Worm (Caenorhabditis elegans) whole organism, L4 larva: Measurements from ENCODE around the gene Y41G9A.17.

Experiments
- D1046.2 ChIP-seq: fragments of 200-800 bp; sonication (Bioruptor generic); IDR thresholded peaks from 2 replicates; pipeline ENCODE4 v1.3.6; 2022; ENCODE audit warnings: missing genetic modification characterization, missing compliant biosample characterization
- R02D3.7 ChIP-seq: fragments of 150-350 bp; sonication (generic microtip); optimal IDR thresholded peaks from 3 replicates; lab custom pipeline; 2014; ENCODE audit warnings: missing biosample characterization, missing genetic modification characterization
- T20F7.1 ChIP-seq: fragments of 200-800 bp; sonication (Bioruptor generic); optimal IDR thresholded peaks from 2 replicates; lab custom pipeline; 2018; ENCODE audit warnings: mild to moderate bottlenecking, missing genetic modification characterization, missing compliant biosample characterization
- T26A8.4 ChIP-seq: fragments of 200-800 bp; sonication (Bioruptor generic); IDR thresholded peaks from 2 replicates; pipeline ENCODE4 v1.3.6; 2022; ENCODE audit warnings: missing genetic modification characterization, missing compliant biosample characterization
- Y5F2A.4 ChIP-seq: fragments of 200-800 bp; sonication (Bioruptor generic); optimal IDR thresholded peaks from 2 replicates; lab custom pipeline; 2018; ENCODE audit warnings: mild to moderate bottlenecking, missing genetic modification characterization, missing compliant biosample characterization
- ZK337.2 ChIP-seq: fragments of 200-800 bp; sonication (Bioruptor generic); IDR thresholded peaks from 2 replicates; pipeline ENCODE4 v1.3.6; 2022; ENCODE audit warnings: missing genetic modification reagents, missing genetic modification characterization, missing compliant biosample characterization
- ZK546.5 ChIP-seq, 2 experiments: sonication (generic microtip); optimal IDR thresholded peaks; 2 replicates each; lab custom pipeline; 2017; ENCODE audit warnings: missing biosample characterization in 2 of 2, missing genetic modification characterization in 2 of 2
- ceh-20 ChIP-seq: fragments of 200-800 bp; sonication (Bioruptor generic); IDR thresholded peaks from 2 replicates; pipeline ENCODE4 v1.3.6; 2022; ENCODE audit warnings: missing genetic modification reagents, missing genetic modification characterization, missing compliant biosample characterization
- ceh-28 ChIP-seq: fragments of 150-350 bp; optimal IDR thresholded peaks from 2 replicates; lab custom pipeline; 2014; ENCODE audit warnings: missing biosample characterization, missing genetic modification reagents, missing genetic modification characterization
- ceh-44 ChIP-seq: fragments of 200-800 bp; sonication (Bioruptor generic); IDR thresholded peaks from 2 replicates; pipeline ENCODE4 v1.3.6; 2022; ENCODE audit warnings: missing genetic modification reagents, missing genetic modification characterization, missing compliant biosample characterization
- ceh-62 ChIP-seq: sonication (generic microtip); optimal IDR thresholded peaks from 2 replicates; lab custom pipeline; 2017; ENCODE audit warnings: missing biosample characterization, missing genetic modification characterization
- ceh-82 ChIP-seq: sonication (generic microtip); optimal IDR thresholded peaks from 2 replicates; lab custom pipeline; 2017; ENCODE audit warnings: missing biosample characterization, missing genetic modification characterization
- ces-1 ChIP-seq: fragments of 150-350 bp; sonication (generic microtip); optimal IDR thresholded peaks from 4 replicates; lab custom pipeline; 2014; ENCODE audit warnings: missing biosample characterization, missing genetic modification reagents, missing genetic modification characterization
- ctbp-1 ChIP-seq: fragments of 200-800 bp; sonication (Bioruptor generic); IDR thresholded peaks from 2 replicates; pipeline ENCODE4 v1.3.6; 2022; ENCODE audit warnings: missing genetic modification reagents, missing genetic modification characterization, missing compliant biosample characterization
- daf-16 ChIP-seq, 3 experiments: sonication (generic microtip); optimal IDR thresholded peaks; 2 replicates each; lab custom pipeline; 2016 to 2017; ENCODE audit warnings: missing genetic modification characterization in 3 of 3, missing genetic modification reagents in 3 of 3, mild to moderate bottlenecking in 2 of 3, missing compliant biosample characterization in 2 of 3, missing biosample characterization in 1 of 3, moderate library complexity in 1 of 3
- daf-19 ChIP-seq: fragments of 200-800 bp; sonication (Bioruptor generic); conservative IDR thresholded peaks from 2 replicates; pipeline ENCODE4 v1.3.6; 2022; ENCODE audit warnings: missing genetic modification characterization, missing compliant biosample characterization
- daf-8 ChIP-seq: fragments of 200-800 bp; sonication (Bioruptor generic); IDR thresholded peaks from 2 replicates; pipeline ENCODE4 v1.3.6; 2022; ENCODE audit warnings: missing genetic modification characterization, missing compliant biosample characterization
- dpl-1 ChIP-seq: fragments of 150-350 bp; optimal IDR thresholded peaks from 2 replicates; lab custom pipeline; 2014; ENCODE audit warnings: missing biosample characterization, missing genetic modification reagents, missing genetic modification characterization
- duxl-1 ChIP-seq: sonication (generic microtip); optimal IDR thresholded peaks from 2 replicates; lab custom pipeline; 2016; ENCODE audit warnings: mild to moderate bottlenecking, missing genetic modification characterization, moderate library complexity, missing compliant biosample characterization; ENCODE audit not compliant: poor library complexity
- egl-43 ChIP-seq: fragments of 200-800 bp; sonication (Bioruptor generic); IDR thresholded peaks from 2 replicates; pipeline ENCODE4 v1.3.6; 2022; ENCODE audit warnings: missing genetic modification reagents, missing genetic modification characterization, missing compliant biosample characterization
- gei-8 ChIP-seq: fragments of 200-800 bp; sonication (Bioruptor generic); optimal IDR thresholded peaks from 2 replicates; lab custom pipeline; 2018; ENCODE audit warnings: mild to moderate bottlenecking, missing genetic modification characterization, missing compliant biosample characterization
- hlh-11 ChIP-seq: fragments of 200-800 bp; sonication (Bioruptor generic); optimal IDR thresholded peaks from 2 replicates; lab custom pipeline; 2018; ENCODE audit warnings: mild to moderate bottlenecking, missing genetic modification characterization, missing compliant biosample characterization
- jun-1 ChIP-seq: fragments of 150-350 bp; optimal IDR thresholded peaks from 2 replicates; lab custom pipeline; 2014; ENCODE audit warnings: missing biosample characterization, missing genetic modification reagents, missing genetic modification characterization
- lim-7 ChIP-seq: fragments of 200-800 bp; sonication (Bioruptor generic); IDR thresholded peaks from 2 replicates; pipeline ENCODE4 v1.3.6; 2022; ENCODE audit warnings: missing genetic modification characterization, missing compliant biosample characterization
- lin-1 ChIP-seq: fragments of 200-800 bp; sonication (Bioruptor generic); IDR thresholded peaks from 2 replicates; pipeline ENCODE4 v1.3.6; 2022; ENCODE audit warnings: missing genetic modification reagents, missing genetic modification characterization, missing compliant biosample characterization
- mdl-1 ChIP-seq, 2 experiments: fragments of 150-350 bp in 1 of 2; sonication (generic microtip) in 1 of 2; optimal IDR thresholded peaks; 2 replicates each; lab custom pipeline; 2014 to 2017; ENCODE audit warnings: missing biosample characterization in 2 of 2, missing genetic modification characterization in 2 of 2
- mep-1 ChIP-seq: fragments of 150-350 bp; sonication (generic microtip); optimal IDR thresholded peaks from 3 replicates; lab custom pipeline; 2014; ENCODE audit warnings: missing biosample characterization, missing genetic modification characterization
- mes-2 ChIP-seq: sonication (generic microtip); optimal IDR thresholded peaks from 2 replicates; lab custom pipeline; 2016; ENCODE audit warnings: missing genotype, mild to moderate bottlenecking, missing genetic modification characterization, missing compliant biosample characterization; ENCODE audit not compliant: poor library complexity, severe bottlenecking
- mxl-2 ChIP-seq: fragments of 200-800 bp; sonication (Bioruptor generic); conservative IDR thresholded peaks from 2 replicates; pipeline ENCODE4 v1.3.6; 2022; ENCODE audit warnings: missing genetic modification reagents, missing genetic modification characterization, missing compliant biosample characterization
- mxl-3 ChIP-seq: fragments of 200-800 bp; sonication (Bioruptor generic); optimal IDR thresholded peaks from 2 replicates; lab custom pipeline; 2018; ENCODE audit warnings: mild to moderate bottlenecking, missing genetic modification characterization, missing compliant biosample characterization
- nhr-10 ChIP-seq: fragments of 150-350 bp; optimal IDR thresholded peaks from 2 replicates; lab custom pipeline; 2014; ENCODE audit warnings: missing biosample characterization, missing genetic modification characterization
- nhr-28 ChIP-seq: fragments of 150-350 bp; optimal IDR thresholded peaks from 2 replicates; lab custom pipeline; 2014; ENCODE audit warnings: missing biosample characterization, missing genetic modification characterization
- nhr-42 ChIP-seq: fragments of 200-800 bp; sonication (Bioruptor generic); IDR thresholded peaks from 2 replicates; pipeline ENCODE4 v1.3.6; 2022; ENCODE audit warnings: missing genetic modification characterization, missing compliant biosample characterization
- nhr-48 ChIP-seq: sonication (generic microtip); optimal IDR thresholded peaks from 2 replicates; lab custom pipeline; 2016; ENCODE audit warnings: mild to moderate bottlenecking, missing genetic modification characterization, missing compliant biosample characterization
- nhr-6 ChIP-seq: fragments of 150-350 bp; optimal IDR thresholded peaks from 2 replicates; lab custom pipeline; 2014; ENCODE audit warnings: missing biosample characterization, missing genetic modification characterization
- nhr-76 ChIP-seq: fragments of 150-350 bp; optimal IDR thresholded peaks from 2 replicates; lab custom pipeline; 2014; ENCODE audit warnings: missing biosample characterization, missing genetic modification characterization
- nhr-77 ChIP-seq: fragments of 150-350 bp; optimal IDR thresholded peaks from 2 replicates; lab custom pipeline; 2014; ENCODE audit warnings: missing biosample characterization, missing genetic modification characterization
- rbr-2 ChIP-seq: sonication (generic microtip); optimal IDR thresholded peaks from 2 replicates; lab custom pipeline; 2016; ENCODE audit warnings: missing genotype, missing genetic modification characterization, missing compliant biosample characterization
- saeg-2 ChIP-seq: fragments of 200-800 bp; sonication (Bioruptor generic); IDR thresholded peaks from 2 replicates; pipeline ENCODE4 v1.3.6; 2022; ENCODE audit warnings: missing genetic modification reagents, missing genetic modification characterization, missing compliant biosample characterization
- skn-1 ChIP-seq: fragments of 150-350 bp; optimal IDR thresholded peaks from 2 replicates; lab custom pipeline; 2014; ENCODE audit warnings: missing biosample characterization, missing genetic modification characterization
- snpc-1.2 ChIP-seq: fragments of 200-800 bp; sonication (Bioruptor generic); IDR thresholded peaks from 2 replicates; pipeline ENCODE4 v1.3.6; 2022; ENCODE audit warnings: missing genetic modification reagents, missing genetic modification characterization, missing compliant biosample characterization
- spr-1 ChIP-seq: sonication (generic microtip); optimal IDR thresholded peaks from 2 replicates; lab custom pipeline; 2016; ENCODE audit warnings: mild to moderate bottlenecking, missing genetic modification characterization, missing compliant biosample characterization
- spr-3 ChIP-seq: fragments of 200-800 bp; sonication (Bioruptor generic); optimal IDR thresholded peaks from 2 replicates; lab custom pipeline; 2018; ENCODE audit warnings: mild to moderate bottlenecking, missing genetic modification characterization, missing compliant biosample characterization
- tag-97 ChIP-seq: fragments of 200-800 bp; sonication (Bioruptor generic); IDR thresholded peaks from 2 replicates; pipeline ENCODE4 v1.3.6; 2022; ENCODE audit warnings: missing genetic modification characterization, missing compliant biosample characterization
- tra-1 ChIP-seq: fragments of 200-800 bp; sonication (Bioruptor generic); IDR thresholded peaks from 2 replicates; pipeline ENCODE4 v1.3.6; 2022; ENCODE audit warnings: missing genetic modification reagents, missing genetic modification characterization, missing compliant biosample characterization
- unc-39 ChIP-seq: sonication (generic microtip); optimal IDR thresholded peaks from 2 replicates; lab custom pipeline; 2017; ENCODE audit warnings: missing biosample characterization, missing genetic modification characterization
- unc-62 ChIP-seq, 3 experiments: fragments of 150-350 bp in 1 of 3; sonication (generic microtip); optimal IDR thresholded peaks in 2 of 3; peaks in 1 of 3; 1 replicate in 1 of 3; 2 replicates in 2 of 3; lab custom pipeline; 2014 to 2017; ENCODE audit warnings: missing biosample characterization in 3 of 3, missing genetic modification characterization in 3 of 3, missing genetic modification reagents in 3 of 3, missing genotype in 1 of 3
- vab-7 ChIP-seq: fragments of 200-800 bp; sonication (Bioruptor generic); IDR thresholded peaks from 2 replicates; pipeline ENCODE4 v1.3.6; 2022; ENCODE audit warnings: missing genetic modification reagents, missing genetic modification characterization, missing compliant biosample characterization
- zip-11 ChIP-seq: fragments of 200-800 bp; sonication (Bioruptor generic); IDR thresholded peaks from 2 replicates; pipeline ENCODE4 v1.3.6; 2022; ENCODE audit warnings: missing genetic modification characterization, missing compliant biosample characterization
- zip-2 ChIP-seq: fragments of 150-350 bp; optimal IDR thresholded peaks from 2 replicates; lab custom pipeline; 2014; ENCODE audit warnings: missing biosample characterization, missing genetic modification characterization

Gene Y41G9A.17

ce11 chrX:2996976-2997399 is 2.6 kb downstream of the Y41G9A.17 start (continued):
- TF ChIP-seq Y5F2A.4 (GFP tag; lab: Kevin White, UChicago) (peak; percentile 90), jun-1 (tag; lab: Kevin White, UChicago) (peak; percentile 98), mxl-3 (GFP tag; lab: Kevin White, UChicago) (peak; percentile 92), nhr-42 (GFP tag; lab: Robert Waterston, UW) (peak; percentile 99), snpc-1.2 (no peak), mdl-1 (tag; optimal IDR thresholded peaks at IDR 0.05; lab: Kevin White, UChicago) (peak; percentile 90 to 94), lim-7 (GFP tag; lab: Robert Waterston, UW) (peak; percentile 72; the same call in 1 of the 2 replicates), ZK337.2 (GFP tag; lab: Robert Waterston, UW) (peak; percentile 94), rbr-2 (tag; lab: Kevin White, UChicago) (peak; percentile 99), egl-43 (GFP tag; lab: Robert Waterston, UW) (peak; percentile 97), nhr-77 (peak; percentile 99), unc-62 (GFP tag; optimal IDR thresholded peaks at IDR 0.05 in 1 of 2; lab: Kevin White, UChicago) (peak; percentile 87 to 99), unc-62 (tag; optimal IDR thresholded peaks at IDR 0.05; lab: Kevin White, UChicago) (peak; percentile 81), ceh-44 (peak; percentile 13; the same call in 1 of the 2 replicates), daf-19 (no peak), spr-1 (tag; lab: Kevin White, UChicago) (peak; percentile 98), gei-8 (GFP tag; lab: Kevin White, UChicago) (peak; percentile 62), ctbp-1 (GFP tag; lab: Robert Waterston, UW) (peak; percentile 99), hlh-11 (tag; lab: Kevin White, UChicago) (peak; percentile 96), mes-2 (peak; percentile 98), ceh-82 (tag; lab: Kevin White, UChicago) (peak; percentile 60), tra-1 (GFP tag; lab: Robert Waterston, UW) (peak; percentile 98), unc-39 (tag; lab: Kevin White, UChicago) (no peak), ceh-62 (tag; lab: Kevin White, UChicago) (no peak), duxl-1 (tag; lab: Kevin White, UChicago) (peak; percentile 99), saeg-2 (GFP tag; lab: Robert Waterston, UW) (peak; percentile 97), daf-8 (0 out of 2 replicates have a peak, but pooled peaks have one; percentile 82), T20F7.1 (GFP tag; lab: Kevin White, UChicago) (peak; percentile 94), ceh-20 (GFP tag; lab: Robert Waterston, UW) (peak; percentile 98), tag-97 (GFP tag; lab: Robert Waterston, UW) (peak; percentile 90; the same call in 1 of the 2 replicates), nhr-48 (tag; lab: Kevin White, UChicago) (peak; percentile 96), dpl-1 (peak; percentile 72), lin-1 (peak; percentile 75), nhr-10 (peak; percentile 98), ZK546.5 (tag; optimal IDR thresholded peaks at IDR 0.05; lab: Kevin White, UChicago) (peak; percentile 54 to 82), ces-1 (GFP tag; lab: Kevin White, UChicago) (peak; percentile 97), R02D3.7 (tag; lab: Kevin White, UChicago) (peak; percentile 13), nhr-6 (tag; lab: Kevin White, UChicago) (peak; percentile 99), nhr-76 (tag; lab: Kevin White, UChicago) (peak; percentile 90), zip-11 (GFP tag; lab: Robert Waterston, UW) (0 out of 2 replicates have a peak, but pooled peaks have one; percentile 25), daf-16 (GFP tag; optimal IDR thresholded peaks at IDR 0.05; lab: Kevin White, UChicago) (peak; percentile 96 to 99), daf-16 (tag; optimal IDR thresholded peaks at IDR 0.05; lab: Kevin White, UChicago) (peak; percentile 97), spr-3 (GFP tag; lab: Kevin White, UChicago) (peak; percentile 98), zip-2 (tag; lab: Kevin White, UChicago) (peak; percentile 97), mxl-2 (GFP tag; lab: Robert Waterston, UW) (peak; percentile 84), ceh-28 (peak; percentile 82), mep-1 (peak; percentile 100), vab-7 (GFP tag; lab: Robert Waterston, UW) (peak; percentile 94), T26A8.4 (GFP tag; lab: Robert Waterston, UW) (peak; percentile 100), D1046.2 (GFP tag; lab: Robert Waterston, UW) (peak; percentile 92), nhr-28 (tag; lab: Kevin White, UChicago) (peak; percentile 92), skn-1 (no peak)
